In the genomic region with DNA sequence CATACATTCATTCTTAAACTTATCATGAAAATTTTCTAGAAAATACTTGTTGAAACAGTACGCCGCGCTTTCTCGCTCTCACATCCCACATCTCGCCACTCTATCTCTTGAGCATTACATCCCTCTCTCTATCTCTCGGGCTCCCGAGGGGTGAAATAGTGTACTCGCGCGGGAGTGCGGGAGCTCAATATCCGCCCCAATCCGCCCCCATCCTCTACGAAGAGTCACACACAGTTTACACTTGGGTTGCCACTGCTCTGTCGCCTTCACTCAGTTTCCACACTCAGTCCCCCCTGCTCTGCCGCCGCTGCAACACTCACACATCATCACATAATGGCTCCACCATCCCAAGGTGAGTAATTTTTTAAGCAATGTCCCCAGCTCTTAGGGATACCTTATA, we compare ENCODE assay signal across 8 worm cellular contexts.
TF ChIP-seq lines count a peak whose summit lies in the region.

TSS of gene mlc-3 (plus strand) at position 227 of the 400 bp plus-strand sequence.

TF ChIP-seq in whole organism, L1 larva, 84 proteins besides CTCF, POLR2A, EP300 and RAD21 (continues in another document):
- TF ChIP-seq lin-14 (GFP tag; optimal IDR thresholded peaks at IDR 0.05; lab: Kevin White, UChicago), result peak; percentile 48
- peak; percentile 52 for TF ChIP-seq nhr-71 (tag; optimal IDR thresholded peaks at IDR 0.05; lab: Kevin White, UChicago)
- no peak for TF ChIP-seq unc-30 (tag; optimal IDR thresholded peaks at IDR 0.05; lab: Kevin White, UChicago)
- no peak for TF ChIP-seq ceh-82 (tag; optimal IDR thresholded peaks at IDR 0.05; lab: Kevin White, UChicago)
- no peak for TF ChIP-seq zag-1 (tag; optimal IDR thresholded peaks at IDR 0.05; lab: Kevin White, UChicago)
- TF ChIP-seq snu-23 (GFP tag; optimal IDR thresholded peaks at IDR 0.05; lab: Kevin White, UChicago), result peak; percentile 26
- no peak for TF ChIP-seq vab-15 (tag; optimal IDR thresholded peaks at IDR 0.05; lab: Kevin White, UChicago)
- peak; percentile 52 for TF ChIP-seq nhr-19 (GFP tag; conservative IDR thresholded peaks at IDR 0.05; lab: Robert Waterston, UW)
- TF ChIP-seq C16A3.4 (tag; optimal IDR thresholded peaks at IDR 0.05; lab: Kevin White, UChicago), result no peak
- TF ChIP-seq ama-1 (optimal IDR thresholded peaks at IDR 0.05; lab: Kevin White, UChicago), result peak; percentile 32
- peak in 1 of 2 experiments; percentile 32 for TF ChIP-seq lsy-2 (tag; optimal IDR thresholded peaks at IDR 0.05; lab: Kevin White, UChicago)

TF ChIP-seq in whole organism, L2 larva, 48 proteins besides CTCF, POLR2A, EP300 and RAD21:
- TF ChIP-seq ama-1 (optimal IDR thresholded peaks at IDR 0.05; lab: Kevin White, UChicago) (peak; percentile 47), F13H6.1 (tag; optimal IDR thresholded peaks at IDR 0.05; lab: Kevin White, UChicago) (peak; percentile 49), nhr-129 (tag; optimal IDR thresholded peaks at IDR 0.05; lab: Kevin White, UChicago) (peak; percentile 25), lin-39 (tag; optimal IDR thresholded peaks at IDR 0.05; lab: Kevin White, UChicago) (no peak), sma-9 (GFP tag; optimal IDR thresholded peaks at IDR 0.05; lab: Kevin White, UChicago) (peak; percentile 20), sma-9 (tag; optimal IDR thresholded peaks at IDR 0.05; lab: Kevin White, UChicago) (no peak)

TF ChIP-seq in whole organism, L4 larva, 104 proteins besides CTCF, POLR2A, EP300 and RAD21 (continues in another document):
- no peak for TF ChIP-seq nhr-111 (GFP tag; optimal IDR thresholded peaks at IDR 0.05; lab: Kevin White, UChicago)
- TF ChIP-seq aha-1 (tag; lab: Kevin White, UChicago), result peak; percentile 20
- TF ChIP-seq set-16 (GFP tag; IDR thresholded peaks at IDR 0.05; lab: Robert Waterston, UW), result peak; percentile 43; the same call in 1 of the 2 replicates
- TF ChIP-seq madf-5 (GFP tag; IDR thresholded peaks at IDR 0.05; lab: Robert Waterston, UW), result no peak
- TF ChIP-seq zip-2 (tag; optimal IDR thresholded peaks at IDR 0.05; lab: Kevin White, UChicago), result no peak
- TF ChIP-seq nhr-25 (tag; optimal IDR thresholded peaks at IDR 0.05; lab: Kevin White, UChicago; ENCODE audit: borderline replicate concordance, insufficient read depth), result no peak
- TF ChIP-seq lin-29 (GFP tag; IDR thresholded peaks at IDR 0.05; lab: Robert Waterston, UW), result no peak
- TF ChIP-seq arid-1 (GFP tag; conservative IDR thresholded peaks at IDR 0.05; lab: Robert Waterston, UW), result no peak
- no peak for TF ChIP-seq daf-8 (GFP tag; IDR thresholded peaks at IDR 0.05; lab: Robert Waterston, UW)
- no peak for TF ChIP-seq sdz-12 (GFP tag; optimal IDR thresholded peaks at IDR 0.05; lab: Kevin White, UChicago)
- TF ChIP-seq lim-7 (GFP tag; IDR thresholded peaks at IDR 0.05; lab: Robert Waterston, UW), result 0 out of 2 replicates have a peak, but pooled peaks have one; percentile 16
- no peak for TF ChIP-seq fos-1 (tag; optimal IDR thresholded peaks at IDR 0.05; lab: Kevin White, UChicago)

TF ChIP-seq in whole organism, early embryonic, 17 proteins besides CTCF, POLR2A, EP300 and RAD21:
- TF ChIP-seq aly-1 (tag; optimal IDR thresholded peaks at IDR 0.05; lab: Kevin White, UChicago) (no peak), hmg-4 (GFP tag; optimal IDR thresholded peaks at IDR 0.05; lab: Kevin White, UChicago) (peak; percentile 12), ets-7 (tag; optimal IDR thresholded peaks at IDR 0.05; lab: Kevin White, UChicago) (no peak), hmbx-1 (tag; optimal IDR thresholded peaks at IDR 0.05; lab: Kevin White, UChicago) (no peak), tbx-37 (GFP tag; conservative IDR thresholded peaks at IDR 0.05; lab: Robert Waterston, UW) (0 out of 2 replicates have a peak, but pooled peaks have one; percentile 2)
TF ChIP-seq in whole organism, early embryonic: peak in this region for 2.

TF ChIP-seq in whole organism, late embryonic, 69 proteins besides CTCF, POLR2A, EP300 and RAD21 (continues in another document):
- TF ChIP-seq ceh-14 (tag; optimal IDR thresholded peaks at IDR 0.05; lab: Kevin White, UChicago) (peak; percentile 34), ceh-34 (tag; optimal IDR thresholded peaks at IDR 0.05; lab: Kevin White, UChicago) (peak; percentile 58), ref-2 (tag; optimal IDR thresholded peaks at IDR 0.05; lab: Kevin White, UChicago) (peak; percentile 32), che-1 (tag; optimal IDR thresholded peaks at IDR 0.05; lab: Kevin White, UChicago) (no peak), elt-4 (tag; optimal IDR thresholded peaks at IDR 0.05; lab: Kevin White, UChicago) (no peak), tbx-2 (tag; optimal IDR thresholded peaks at IDR 0.05; lab: Kevin White, UChicago) (peak; percentile 32), eyg-1 (tag; optimal IDR thresholded peaks at IDR 0.05; lab: Kevin White, UChicago) (peak; percentile 14), unc-86 (tag; optimal IDR thresholded peaks at IDR 0.05; lab: Kevin White, UChicago) (no peak), K09A11.1 (tag; optimal IDR thresholded peaks at IDR 0.05; lab: Kevin White, UChicago; ENCODE audit: insufficient read depth) (no peak), ceh-18 (tag; optimal IDR thresholded peaks at IDR 0.05; lab: Kevin White, UChicago) (peak; percentile 73), syd-9 (tag; optimal IDR thresholded peaks at IDR 0.05; lab: Kevin White, UChicago) (no peak), ahr-1 (tag; optimal IDR thresholded peaks at IDR 0.05; lab: Kevin White, UChicago) (no peak), unc-3 (GFP tag; conservative IDR thresholded peaks at IDR 0.05; lab: Robert Waterston, UW) (no peak), unc-3 (tag; optimal IDR thresholded peaks at IDR 0.05; lab: Kevin White, UChicago) (no peak)

TF ChIP-seq in whole organism, midembryonic, 9 proteins besides CTCF, POLR2A, EP300 and RAD21:
- TF ChIP-seq ztf-23 (GFP tag; IDR thresholded peaks at IDR 0.05; lab: Robert Waterston, UW) (no peak), med-1 (GFP tag; optimal IDR thresholded peaks at IDR 0.05; lab: Kevin White, UChicago; ENCODE audit: insufficient read depth) (no peak), klf-2 (GFP tag; conservative IDR thresholded peaks at IDR 0.05; lab: Robert Waterston, UW) (no peak), flt-1 (GFP tag; IDR thresholded peaks at IDR 0.05; lab: Robert Waterston, UW) (peak; percentile 69; the same call in 1 of the 2 replicates), T22C8.4 (GFP tag; IDR thresholded peaks at IDR 0.05; lab: Robert Waterston, UW) (no peak), ztf-29 (GFP tag; IDR thresholded peaks at IDR 0.05; lab: Robert Waterston, UW) (no peak), tab-1 (GFP tag; IDR thresholded peaks at IDR 0.05; lab: Robert Waterston, UW) (no peak)

TF ChIP-seq in whole organism, mixed stage, embryonic, 35 proteins besides CTCF, POLR2A, EP300 and RAD21 (continues in another document):
- TF ChIP-seq unc-62 (GFP tag; optimal IDR thresholded peaks at IDR 0.05; lab: Kevin White, UChicago), result peak; percentile 21
- no peak for TF ChIP-seq ham-2 (GFP tag; optimal IDR thresholded peaks at IDR 0.05; lab: Kevin White, UChicago)
- TF ChIP-seq flh-1 (GFP tag; optimal IDR thresholded peaks at IDR 0.05; lab: Kevin White, UChicago), result no peak
- TF ChIP-seq sem-2 (GFP tag; optimal IDR thresholded peaks at IDR 0.05; lab: Kevin White, UChicago), result no peak
- no peak for TF ChIP-seq mab-5 (tag; optimal IDR thresholded peaks at IDR 0.05; lab: Kevin White, UChicago)
- TF ChIP-seq elt-3 (tag; optimal IDR thresholded peaks at IDR 0.05; lab: Kevin White, UChicago), result no peak
- no peak for TF ChIP-seq sptf-1 (tag; optimal IDR thresholded peaks at IDR 0.05; lab: Kevin White, UChicago)
- TF ChIP-seq nhr-28 (tag; optimal IDR thresholded peaks at IDR 0.05; lab: Kevin White, UChicago), result no peak
- no peak for TF ChIP-seq ces-1 (GFP tag; optimal IDR thresholded peaks at IDR 0.05; lab: Kevin White, UChicago)
- TF ChIP-seq zip-8 (tag; optimal IDR thresholded peaks at IDR 0.05; lab: Kevin White, UChicago), result no peak
- no peak for TF ChIP-seq nhr-12 (tag; optimal IDR thresholded peaks at IDR 0.05; lab: Kevin White, UChicago)
- no peak for TF ChIP-seq blmp-1 (tag; optimal IDR thresholded peaks at IDR 0.05; lab: Kevin White, UChicago)
- no peak for TF ChIP-seq nhr-76 (tag; optimal IDR thresholded peaks at IDR 0.05; lab: Kevin White, UChicago)
- TF ChIP-seq tbx-8 (GFP tag; optimal IDR thresholded peaks at IDR 0.05; lab: Kevin White, UChicago), result no peak
- TF ChIP-seq ztf-11 (tag; optimal IDR thresholded peaks at IDR 0.05; lab: Kevin White, UChicago), result no peak
- TF ChIP-seq unc-39 (tag; optimal IDR thresholded peaks at IDR 0.05; lab: Kevin White, UChicago), result no peak
- TF ChIP-seq hlh-1 (tag; optimal IDR thresholded peaks at IDR 0.05; lab: Kevin White, UChicago), result peak; percentile 51
- TF ChIP-seq ceh-83 (GFP tag; optimal IDR thresholded peaks at IDR 0.05; lab: Kevin White, UChicago), result no peak
- no peak for TF ChIP-seq elt-1 (tag; optimal IDR thresholded peaks at IDR 0.05; lab: Kevin White, UChicago; ENCODE audit: borderline replicate concordance, insufficient read depth)

TF ChIP-seq in whole organism, young adult, 124 proteins besides CTCF, POLR2A, EP300 and RAD21:
- TF ChIP-seq Y53G8AR.9 (GFP tag; conservative IDR thresholded peaks at IDR 0.05; lab: Robert Waterston, UW), result 0 out of 2 replicates have a peak, but pooled peaks have one; percentile 46
- peak; percentile 64 for TF ChIP-seq zfh-2 (GFP tag; conservative IDR thresholded peaks at IDR 0.05; lab: Robert Waterston, UW)
- 0 out of 2 replicates have a peak, but pooled peaks have one; percentile 69 for TF ChIP-seq ztf-28 (GFP tag; IDR thresholded peaks at IDR 0.05; lab: Robert Waterston, UW)
- no peak for TF ChIP-seq dox-1 (GFP tag; IDR thresholded peaks at IDR 0.05; lab: Robert Waterston, UW)
- peak; percentile 47 for TF ChIP-seq him-1 (tag; optimal IDR thresholded peaks at IDR 0.05; lab: Kevin White, UChicago)
- TF ChIP-seq fkh-3 (tag; optimal IDR thresholded peaks at IDR 0.05; lab: Kevin White, UChicago), result no peak
- no peak for TF ChIP-seq lsl-1 (GFP tag; optimal IDR thresholded peaks at IDR 0.05; lab: Kevin White, UChicago)
- TF ChIP-seq cebp-1 (GFP tag; IDR thresholded peaks at IDR 0.05; lab: Robert Waterston, UW), result no peak
- TF ChIP-seq cebp-1 (tag; optimal IDR thresholded peaks at IDR 0.05; lab: Kevin White, UChicago), result peak; percentile 15
- TF ChIP-seq snpc-3.4 (tag; optimal IDR thresholded peaks at IDR 0.05; lab: Kevin White, UChicago), result no peak
